Fruit fly (Drosophila melanogaster) whole organism, embryonic: ENCODE measurements around the gene mRpL10.

Source experiments
- Aef1 ChIP-seq: fragments of 200-800 bp; sonication (Bioruptor generic); IDR thresholded peaks from 3 replicates; pipeline ENCODE4 v1.3.6; 2022; ENCODE audit warnings: missing biosample characterization, missing genetic modification characterization
- BtbVII ChIP-seq: fragments of 200-800 bp; sonication (Bioruptor generic); optimal IDR thresholded peaks from 3 replicates; lab custom pipeline; 2017; ENCODE audit warnings: missing biosample characterization, mild to moderate bottlenecking, missing genetic modification characterization
- CG11085 ChIP-seq: fragments of 200-800 bp; sonication (Bioruptor generic); IDR thresholded peaks from 2 replicates; pipeline ENCODE4 v1.3.6; 2022; ENCODE audit warnings: missing biosample characterization, missing genetic modification characterization
- CG11247 ChIP-seq: fragments of 200-800 bp; sonication (Bioruptor generic); IDR thresholded peaks from 2 replicates; pipeline ENCODE4 v1.3.6; 2022; ENCODE audit warnings: missing biosample characterization, missing genetic modification characterization
- CG12155 ChIP-seq: fragments of 200-800 bp; sonication (Bioruptor generic); optimal IDR thresholded peaks from 3 replicates; lab custom pipeline; 2016; ENCODE audit warnings: missing biosample characterization, missing genetic modification characterization
- CG13624 ChIP-seq: fragments of 200-800 bp; sonication (Bioruptor generic); optimal IDR thresholded peaks from 2 replicates; lab custom pipeline; 2016; ENCODE audit warnings: missing biosample characterization, missing genetic modification characterization
- CG14441 ChIP-seq: fragments of 200-800 bp; sonication (Bioruptor generic); IDR thresholded peaks from 2 replicates; pipeline ENCODE4 v1.3.6; 2022; ENCODE audit warnings: missing biosample characterization, missing genetic modification characterization
- CG14965 ChIP-seq: fragments of 200-800 bp; sonication (Bioruptor generic); optimal IDR thresholded peaks from 2 replicates; lab custom pipeline; 2016; ENCODE audit warnings: missing biosample characterization, missing genetic modification characterization, borderline replicate concordance
- CG17186 ChIP-seq: fragments of 200-800 bp; sonication (Bioruptor generic); optimal IDR thresholded peaks from 3 replicates; lab custom pipeline; 2017; ENCODE audit warnings: missing biosample characterization, missing genetic modification reagents, missing genetic modification characterization
- CG17359 ChIP-seq: fragments of 200-800 bp; sonication (Bioruptor generic); optimal IDR thresholded peaks from 3 replicates; lab custom pipeline; 2018; ENCODE audit warnings: missing biosample characterization, mild to moderate bottlenecking, missing genetic modification characterization, moderate library complexity
- CG17385 ChIP-seq: fragments of 200-800 bp; sonication (Bioruptor generic); optimal IDR thresholded peaks from 3 replicates; lab custom pipeline; 2018; ENCODE audit warnings: missing biosample characterization, mild to moderate bottlenecking, missing genetic modification characterization
- CG18476 ChIP-seq: fragments of 200-800 bp; sonication (Bioruptor generic); optimal IDR thresholded peaks from 2 replicates; lab custom pipeline; 2016; ENCODE audit warnings: missing biosample characterization, mild to moderate bottlenecking, missing genetic modification characterization
- CG2116 ChIP-seq: fragments of 200-800 bp; sonication (Bioruptor generic); optimal IDR thresholded peaks from 3 replicates; lab custom pipeline; 2018; ENCODE audit warnings: missing biosample characterization, mild to moderate bottlenecking, missing genetic modification characterization
- CG2120 ChIP-seq: fragments of 200-800 bp; sonication (Bioruptor generic); optimal IDR thresholded peaks from 3 replicates; lab custom pipeline; 2016; ENCODE audit warnings: missing biosample characterization, missing genetic modification characterization
- CG2199 ChIP-seq: fragments of 200-800 bp; sonication (Bioruptor generic); IDR thresholded peaks from 3 replicates; pipeline ENCODE4 v1.3.6; 2022; ENCODE audit warnings: missing biosample characterization, missing genetic modification characterization
- CG31365 ChIP-seq: fragments of 200-800 bp; sonication (Bioruptor generic); optimal IDR thresholded peaks from 2 replicates; lab custom pipeline; 2018; ENCODE audit warnings: missing biosample characterization, mild to moderate bottlenecking, missing genetic modification characterization
- CG6654 ChIP-seq: fragments of 200-800 bp; sonication (Bioruptor generic); optimal IDR thresholded peaks from 2 replicates; lab custom pipeline; 2017; ENCODE audit warnings: missing biosample characterization, mild to moderate bottlenecking, missing genetic modification characterization
- CG7372 ChIP-seq: fragments of 200-800 bp; sonication (Bioruptor generic); IDR thresholded peaks from 2 replicates; pipeline ENCODE4 v1.3.6; 2022; ENCODE audit warnings: missing biosample characterization, missing genetic modification characterization
- CG7963 ChIP-seq: fragments of 200-800 bp; sonication (Bioruptor generic); IDR thresholded peaks from 3 replicates; pipeline ENCODE4 v1.3.6; 2022; ENCODE audit warnings: missing biosample characterization, missing genetic modification characterization; ENCODE audit not compliant: partially characterized antibody
- CrebB ChIP-seq: fragments of 200-800 bp; sonication (Bioruptor generic); optimal IDR thresholded peaks from 3 replicates; lab custom pipeline; 2018; ENCODE audit warnings: missing biosample characterization, mild to moderate bottlenecking, missing genetic modification characterization
- D19A ChIP-seq: fragments of 200-800 bp; optimal IDR thresholded peaks from 3 replicates; lab custom pipeline; 2019; ENCODE audit warnings: missing biosample characterization, mild to moderate bottlenecking, missing genetic modification characterization, moderate library complexity
- Dbx ChIP-seq: fragments of 200-800 bp; sonication (Bioruptor generic); IDR thresholded peaks from 3 replicates; pipeline ENCODE4 v1.3.6; 2022; ENCODE audit warnings: missing biosample characterization, missing genetic modification characterization
- Dfd ChIP-seq, 2 experiments: fragments of >200 bp; optimal IDR thresholded peaks; 2 replicates each; lab custom pipeline; 2017; ENCODE audit warnings: missing biosample characterization in 2 of 2, missing genetic modification characterization in 2 of 2
- Doc3 ChIP-seq: fragments of 200-800 bp; sonication (Bioruptor generic); IDR thresholded peaks from 3 replicates; pipeline ENCODE4 v1.3.6; 2022; ENCODE audit warnings: missing biosample characterization, missing genetic modification characterization; ENCODE audit not compliant: partially characterized antibody
- E2f1 ChIP-seq: fragments of 200-800 bp; sonication (Bioruptor generic); IDR thresholded peaks from 2 replicates; pipeline ENCODE4 v1.3.6; 2022; ENCODE audit warnings: missing biosample characterization, missing genetic modification characterization
- Eip74EF ChIP-seq, 2 experiments: fragments of 200-800 bp in 1 of 2; fragments of >200 bp in 1 of 2; sonication (Bioruptor generic) in 1 of 2; optimal IDR thresholded peaks; 2 replicates each; lab custom pipeline; 2017 to 2019; ENCODE audit warnings: missing biosample characterization in 2 of 2, missing genetic modification characterization in 2 of 2, mild to moderate bottlenecking in 1 of 2, moderate library complexity in 1 of 2
- Ets97D ChIP-seq: fragments of 200-800 bp; sonication (Bioruptor generic); optimal IDR thresholded peaks from 3 replicates; lab custom pipeline; 2016; ENCODE audit warnings: missing biosample characterization, missing genetic modification characterization
- Gsc ChIP-seq: fragments of 200-800 bp; sonication (Bioruptor generic); IDR thresholded peaks from 2 replicates; pipeline ENCODE4 v1.3.6; 2022; ENCODE audit warnings: missing biosample characterization, missing genetic modification characterization
- Gug ChIP-seq: fragments of 200-800 bp; sonication (Bioruptor generic); IDR thresholded peaks from 4 replicates; pipeline ENCODE4 v1.3.6; 2022; ENCODE audit warnings: missing biosample characterization, missing genetic modification characterization
- Hr39 ChIP-seq: fragments of >200 bp; optimal IDR thresholded peaks from 2 replicates; lab custom pipeline; 2017
- NC2β ChIP-seq: fragments of 200-800 bp; sonication (Bioruptor generic); optimal IDR thresholded peaks from 2 replicates; lab custom pipeline; 2016; ENCODE audit warnings: missing biosample characterization, missing genetic modification characterization
- Neu2 ChIP-seq: fragments of 200-800 bp; sonication (Bioruptor generic); optimal IDR thresholded peaks from 3 replicates; lab custom pipeline; 2016; ENCODE audit warnings: missing biosample characterization, missing genetic modification characterization, borderline replicate concordance
- Nf-YB ChIP-seq: fragments of 200-800 bp; sonication (Bioruptor generic); optimal IDR thresholded peaks from 3 replicates; lab custom pipeline; 2019; ENCODE audit warnings: missing biosample characterization, mild to moderate bottlenecking, missing genetic modification characterization, moderate library complexity
- Rfx ChIP-seq: fragments of 200-800 bp; sonication (Bioruptor generic); IDR thresholded peaks from 2 replicates; pipeline ENCODE4 v1.3.6; 2022; ENCODE audit warnings: missing biosample characterization, missing genetic modification characterization
- Xrp1 ChIP-seq: fragments of 200-800 bp; sonication (Bioruptor generic); IDR thresholded peaks from 2 replicates; pipeline ENCODE4 v1.3.6; 2022; ENCODE audit warnings: missing biosample characterization, missing genetic modification characterization
- ap ChIP-seq: fragments of 200-800 bp; sonication (Bioruptor generic); IDR thresholded peaks from 2 replicates; pipeline ENCODE4 v1.3.6; 2022; ENCODE audit warnings: missing biosample characterization, missing genetic modification characterization
- ash1 ChIP-seq: fragments of 200-800 bp; sonication (Bioruptor generic); optimal IDR thresholded peaks from 2 replicates; lab custom pipeline; 2018; ENCODE audit warnings: missing biosample characterization, mild to moderate bottlenecking, missing genetic modification characterization
- disco-r ChIP-seq: fragments of 200-800 bp; sonication (Bioruptor generic); optimal IDR thresholded peaks from 2 replicates; lab custom pipeline; 2016; ENCODE audit warnings: missing biosample characterization, missing genetic modification characterization
- emc ChIP-seq: fragments of 200-800 bp; sonication (Bioruptor generic); optimal IDR thresholded peaks from 2 replicates; lab custom pipeline; 2016; ENCODE audit warnings: missing biosample characterization, missing genetic modification characterization
- ems ChIP-seq: fragments of 200-800 bp; sonication (Bioruptor generic); optimal IDR thresholded peaks from 3 replicates; lab custom pipeline; 2016; ENCODE audit warnings: missing biosample characterization, missing genetic modification characterization
- gsb-n ChIP-seq: fragments of 200-800 bp; sonication (Bioruptor generic); optimal IDR thresholded peaks from 3 replicates; lab custom pipeline; 2018; ENCODE audit warnings: missing biosample characterization, mild to moderate bottlenecking, missing genetic modification characterization
- ind ChIP-seq: fragments of 200-800 bp; sonication (Bioruptor generic); optimal IDR thresholded peaks from 3 replicates; lab custom pipeline; 2016; ENCODE audit warnings: missing biosample characterization, missing genetic modification characterization
- lov ChIP-seq, 2 experiments: fragments of 200-800 bp in 1 of 2; fragments of >200 bp in 1 of 2; sonication (Bioruptor generic) in 1 of 2; IDR thresholded peaks in 1 of 2; optimal IDR thresholded peaks in 1 of 2; 2 replicates in 1 of 2; 3 replicates in 1 of 2; pipeline versions ENCODE4 v1.3.6 to Lab custom; 2017 to 2022; ENCODE audit warnings: missing biosample characterization in 1 of 2, missing genetic modification characterization in 1 of 2
- mirr ChIP-seq: fragments of 200-800 bp; sonication (Bioruptor generic); optimal IDR thresholded peaks from 3 replicates; lab custom pipeline; 2018; ENCODE audit warnings: missing biosample characterization, mild to moderate bottlenecking, missing genetic modification characterization
- sim ChIP-seq: fragments of 200-800 bp; sonication (Bioruptor generic); IDR thresholded peaks from 2 replicates; pipeline ENCODE4 v1.3.6; 2022; ENCODE audit warnings: missing biosample characterization, missing genetic modification characterization
- stwl ChIP-seq: fragments of 200-800 bp; sonication (Bioruptor generic); optimal IDR thresholded peaks from 3 replicates; lab custom pipeline; 2018; ENCODE audit warnings: missing biosample characterization, mild to moderate bottlenecking, missing genetic modification characterization, moderate library complexity
- unc-4 ChIP-seq: fragments of 200-800 bp; sonication (Bioruptor generic); IDR thresholded peaks from 2 replicates; pipeline ENCODE4 v1.3.6; 2022; ENCODE audit warnings: missing biosample characterization, missing genetic modification characterization; ENCODE audit not compliant: partially characterized antibody
- vnd ChIP-seq: fragments of 200-800 bp; sonication (Bioruptor generic); IDR thresholded peaks from 3 replicates; pipeline ENCODE4 v1.3.6; 2022; ENCODE audit warnings: missing biosample characterization, missing genetic modification characterization; ENCODE audit not compliant: partially characterized antibody
- yki ChIP-seq: fragments of >200 bp; optimal IDR thresholded peaks from 3 replicates; lab custom pipeline; 2018

Gene mRpL10

dm6 chr2L:224599-225385 lies 21.2 kb downstream of the mRpL10 start (continued):
- TF ChIP-seq CrebB (tag; lab: Kevin White, UChicago) = peak; percentile 22
- TF ChIP-seq CG11085 (GFP tag; lab: Robert Waterston, UW) = no peak
- TF ChIP-seq CG11247 = peak; percentile 37; the same call in 1 of the 2 replicates
- no peak for TF ChIP-seq Dfd (GFP tag; optimal IDR thresholded peaks at IDR 0.05; lab: Kevin White, UChicago)
- TF ChIP-seq mirr = no peak
- peak; percentile 76 for TF ChIP-seq Rfx (GFP tag; lab: Robert Waterston, UW)
- no peak for TF ChIP-seq disco-r (GFP tag; lab: Kevin White, UChicago)
- TF ChIP-seq ems (GFP tag; lab: Kevin White, UChicago) = peak; percentile 62
- peak; percentile 80 for TF ChIP-seq CG2120 (GFP tag; lab: Kevin White, UChicago)
- TF ChIP-seq CG14965 (GFP tag; lab: Kevin White, UChicago) = no peak
- TF ChIP-seq emc (GFP tag; lab: Kevin White, UChicago) = no peak
- TF ChIP-seq yki (lab: Kevin White, UChicago) = no peak
- peak; percentile 69 for TF ChIP-seq ind (GFP tag; lab: Kevin White, UChicago)
- TF ChIP-seq Aef1 (GFP tag; lab: Robert Waterston, UW) = peak; percentile 61
- TF ChIP-seq Hr39 (lab: Kevin White, UChicago) = no peak
- no peak for TF ChIP-seq ash1 (GFP tag; lab: Kevin White, UChicago)
- TF ChIP-seq CG7963 (GFP tag; lab: Robert Waterston, UW) = no peak
- peak; percentile 30 for TF ChIP-seq CG12155 (GFP tag; lab: Kevin White, UChicago)
- TF ChIP-seq E2f1 (GFP tag; lab: Robert Waterston, UW) = peak; percentile 25; the same call in 1 of the 2 replicates
- peak; percentile 39 for TF ChIP-seq CG18476
- TF ChIP-seq ap = peak; percentile 37; the same call in 1 of the 2 replicates
- peak; percentile 70 for TF ChIP-seq Xrp1 (GFP tag; lab: Robert Waterston, UW)
- peak; percentile 60 for TF ChIP-seq CG17359 (tag; lab: Kevin White, UChicago)
- peak; percentile 21 for TF ChIP-seq Ets97D (GFP tag; lab: Kevin White, UChicago)
- peak; percentile 56; the same call in 1 of the 3 replicates for TF ChIP-seq CG2199 (GFP tag; lab: Robert Waterston, UW)
- no peak for TF ChIP-seq gsb-n (tag; lab: Kevin White, UChicago)
- peak; percentile 32 for TF ChIP-seq CG13624 (GFP tag; lab: Kevin White, UChicago)
- 0 out of 2 replicates have a peak, but pooled peaks have one; percentile 19 for TF ChIP-seq CG7372 (GFP tag; lab: Robert Waterston, UW)
- TF ChIP-seq unc-4 (GFP tag; lab: Robert Waterston, UW) = no peak
- TF ChIP-seq BtbVII = peak; percentile 70
- TF ChIP-seq stwl (tag; lab: Kevin White, UChicago) = no peak
- TF ChIP-seq vnd (GFP tag; lab: Robert Waterston, UW) = no peak
- TF ChIP-seq sim (GFP tag; lab: Robert Waterston, UW) = no peak
- peak; percentile 21 for TF ChIP-seq CG2116 (GFP tag; lab: Kevin White, UChicago)
- TF ChIP-seq Gug (GFP tag; lab: Robert Waterston, UW) = peak; percentile 82
- TF ChIP-seq CG6654 = no peak
- TF ChIP-seq CG17385 (GFP tag; lab: Kevin White, UChicago) = peak; percentile 46
- TF ChIP-seq Neu2 (GFP tag; lab: Kevin White, UChicago) = no peak
- peak; percentile 71 for TF ChIP-seq CG14441
- TF ChIP-seq NC2β (GFP tag; lab: Kevin White, UChicago) = no peak
- no peak for TF ChIP-seq CG17186
- TF ChIP-seq Eip74EF (GFP tag; optimal IDR thresholded peaks at IDR 0.05; lab: Kevin White, UChicago) = no peak
- no peak for TF ChIP-seq Nf-YB
- peak; percentile 38 for TF ChIP-seq D19A (tag; lab: Kevin White, UChicago)
- no peak for TF ChIP-seq Doc3 (GFP tag; lab: Robert Waterston, UW)
- TF ChIP-seq lov (optimal IDR thresholded peaks at IDR 0.05; lab: Kevin White, UChicago) = no peak
- no peak for TF ChIP-seq lov (GFP tag; IDR thresholded peaks at IDR 0.05; lab: Robert Waterston, UW)
- TF ChIP-seq CG31365 (tag; lab: Kevin White, UChicago) = no peak
- peak; percentile 52; the same call in 1 of the 3 replicates for TF ChIP-seq Dbx (GFP tag; lab: Robert Waterston, UW)
- 0 out of 2 replicates have a peak, but pooled peaks have one; percentile 33 for TF ChIP-seq Gsc (GFP tag; lab: Robert Waterston, UW)
